Worm (Caenorhabditis elegans) whole organism, young adult: ENCODE results near the gene rol-6.

Source experiments
- B0035.1 ChIP-seq: sonication (generic microtip); optimal IDR thresholded peaks from 2 replicates; lab custom pipeline; 2016; ENCODE audit warnings: missing genetic modification characterization, mild to moderate bottlenecking, missing compliant biosample characterization, missing genotype, missing genetic modification reagents
- B0261.1 ChIP-seq: sonication (generic microtip); optimal IDR thresholded peaks from 2 replicates; lab custom pipeline; 2016; ENCODE audit warnings: mild to moderate bottlenecking, missing genetic modification characterization, moderate library complexity, missing compliant biosample characterization
- C17E4.6 ChIP-seq: fragments of 200-800 bp; sonication (Bioruptor generic); IDR thresholded peaks from 2 replicates; pipeline ENCODE4 v1.3.6; 2022; ENCODE audit warnings: missing genetic modification reagents, missing genetic modification characterization, missing compliant biosample characterization
- F10E7.11 ChIP-seq: sonication (generic microtip); optimal IDR thresholded peaks from 2 replicates; lab custom pipeline; 2017; ENCODE audit warnings: mild to moderate bottlenecking, missing genetic modification characterization, moderate library complexity, missing compliant biosample characterization
- F22D6.2 ChIP-seq: sonication (generic microtip); optimal IDR thresholded peaks from 2 replicates; lab custom pipeline; 2016; ENCODE audit warnings: mild to moderate bottlenecking, missing genetic modification characterization, missing compliant biosample characterization
- F33H1.4 ChIP-seq: fragments of 200-800 bp; sonication (Bioruptor generic); IDR thresholded peaks from 2 replicates; pipeline ENCODE4 v1.3.6; 2022; ENCODE audit warnings: missing genetic modification reagents, missing genetic modification characterization, missing compliant biosample characterization
- F52B5.7 ChIP-seq: sonication (generic microtip); optimal IDR thresholded peaks from 2 replicates; lab custom pipeline; 2016; ENCODE audit warnings: mild to moderate bottlenecking, missing genetic modification characterization, missing compliant biosample characterization
- K11D2.4 ChIP-seq: fragments of 200-800 bp; sonication (Bioruptor generic); IDR thresholded peaks from 2 replicates; pipeline ENCODE4 v1.3.6; 2022; ENCODE audit warnings: missing genetic modification reagents, missing genetic modification characterization, missing compliant biosample characterization
- Y53G8AR.9 ChIP-seq: fragments of 200-800 bp; sonication (Bioruptor generic); conservative IDR thresholded peaks from 2 replicates; pipeline ENCODE4 v1.3.6; 2022; ENCODE audit warnings: missing genetic modification reagents, missing genetic modification characterization, missing compliant biosample characterization
- aptf-2 ChIP-seq: fragments of 200-800 bp; sonication (Bioruptor generic); conservative IDR thresholded peaks from 2 replicates; pipeline ENCODE4 v1.3.6; 2022; ENCODE audit warnings: missing genetic modification reagents, missing genetic modification characterization, missing compliant biosample characterization
- aptf-3 ChIP-seq: fragments of 200-800 bp; sonication (Bioruptor generic); IDR thresholded peaks from 2 replicates; pipeline ENCODE4 v1.3.6; 2022; ENCODE audit warnings: missing genetic modification characterization, missing compliant biosample characterization
- athp-1 ChIP-seq: sonication (generic microtip); optimal IDR thresholded peaks from 2 replicates; lab custom pipeline; 2017; ENCODE audit warnings: mild to moderate bottlenecking, missing genetic modification characterization, missing compliant biosample characterization
- attf-5 ChIP-seq: fragments of 200-800 bp; sonication (Bioruptor generic); optimal IDR thresholded peaks from 2 replicates; lab custom pipeline; 2018; ENCODE audit warnings: mild to moderate bottlenecking, missing genetic modification characterization, missing compliant biosample characterization
- bed-1 ChIP-seq: fragments of 200-800 bp; sonication (Bioruptor generic); IDR thresholded peaks from 2 replicates; pipeline ENCODE4 v1.3.6; 2022; ENCODE audit warnings: missing genetic modification reagents, missing genetic modification characterization, missing compliant biosample characterization
- cebp-1 ChIP-seq, 2 experiments: fragments of 200-800 bp in 1 of 2; sonication (Bioruptor generic) in 1 of 2; sonication (generic microtip) in 1 of 2; IDR thresholded peaks in 1 of 2; optimal IDR thresholded peaks in 1 of 2; 2 replicates each; pipeline versions ENCODE4 v1.3.6 to Lab custom; 2017 to 2022; ENCODE audit warnings: missing compliant biosample characterization in 2 of 2, missing genetic modification characterization in 2 of 2, mild to moderate bottlenecking in 1 of 2, missing genetic modification reagents in 1 of 2, moderate library complexity in 1 of 2
- cebp-2 ChIP-seq: fragments of 200-800 bp; sonication (Bioruptor generic); IDR thresholded peaks from 2 replicates; pipeline ENCODE4 v1.3.6; 2022; ENCODE audit warnings: missing genetic modification characterization, missing compliant biosample characterization
- ceh-40 ChIP-seq: fragments of 200-800 bp; sonication (Bioruptor generic); IDR thresholded peaks from 2 replicates; pipeline ENCODE4 v1.3.6; 2022; ENCODE audit warnings: missing genetic modification characterization, missing compliant biosample characterization
- ceh-79 ChIP-seq: sonication (generic microtip); optimal IDR thresholded peaks from 2 replicates; lab custom pipeline; 2017; ENCODE audit warnings: mild to moderate bottlenecking, missing genetic modification characterization, missing compliant biosample characterization
- ceh-91 ChIP-seq: fragments of 200-800 bp; sonication (Bioruptor generic); IDR thresholded peaks from 2 replicates; pipeline ENCODE4 v1.3.6; 2022; ENCODE audit warnings: missing genetic modification reagents, missing genetic modification characterization, missing compliant biosample characterization
- dox-1 ChIP-seq: fragments of 200-800 bp; sonication (Bioruptor generic); IDR thresholded peaks from 2 replicates; pipeline ENCODE4 v1.3.6; 2022; ENCODE audit warnings: missing genetic modification reagents, missing genetic modification characterization, missing compliant biosample characterization
- efl-1 ChIP-seq: fragments of 150-350 bp; optimal IDR thresholded peaks from 2 replicates; lab custom pipeline; 2014; ENCODE audit warnings: missing biosample characterization, missing genetic modification reagents, missing genetic modification characterization
- ekl-4 ChIP-seq: fragments of 200-800 bp; sonication (Bioruptor generic); IDR thresholded peaks from 2 replicates; pipeline ENCODE4 v1.3.6; 2022; ENCODE audit warnings: missing genetic modification reagents, missing genetic modification characterization, missing compliant biosample characterization
- fkh-3 ChIP-seq: sonication (generic microtip); optimal IDR thresholded peaks from 2 replicates; lab custom pipeline; 2016; ENCODE audit warnings: mild to moderate bottlenecking, missing genetic modification characterization, missing compliant biosample characterization
- hlh-26 ChIP-seq: fragments of 200-800 bp; sonication (Bioruptor generic); conservative IDR thresholded peaks from 2 replicates; pipeline ENCODE4 v1.3.6; 2022; ENCODE audit warnings: missing genetic modification reagents, missing genetic modification characterization, missing compliant biosample characterization
- hmg-1.2 ChIP-seq: fragments of 200-800 bp; sonication (Bioruptor generic); IDR thresholded peaks from 2 replicates; pipeline ENCODE4 v1.3.6; 2022; ENCODE audit warnings: missing genetic modification reagents, missing genetic modification characterization, missing compliant biosample characterization
- lag-1 ChIP-seq: fragments of 200-800 bp; sonication (Bioruptor generic); IDR thresholded peaks from 2 replicates; pipeline ENCODE4 v1.3.6; 2022; ENCODE audit warnings: missing genetic modification reagents, missing genetic modification characterization, missing compliant biosample characterization
- let-526 ChIP-seq: fragments of 200-800 bp; sonication (Bioruptor generic); IDR thresholded peaks from 2 replicates; pipeline ENCODE4 v1.3.6; 2022; ENCODE audit warnings: missing genetic modification reagents, missing genetic modification characterization, missing compliant biosample characterization
- let-607 ChIP-seq, 2 experiments: fragments of 200-800 bp in 1 of 2; sonication (Bioruptor generic) in 1 of 2; sonication (generic microtip) in 1 of 2; optimal IDR thresholded peaks; 2 replicates each; lab custom pipeline; 2016 to 2018; ENCODE audit warnings: mild to moderate bottlenecking in 2 of 2, missing compliant biosample characterization in 2 of 2, missing genetic modification characterization in 2 of 2, moderate library complexity in 2 of 2, missing genotype in 1 of 2
- lin-35 ChIP-seq, 3 experiments: fragments of 150-350 bp in 2 of 3; sonication (generic microtip) in 1 of 3; optimal IDR thresholded peaks; 2 replicates each; lab custom pipeline; 2014 to 2018; ENCODE audit warnings: missing biosample characterization in 3 of 3, missing genetic modification characterization in 3 of 3, missing genetic modification reagents in 3 of 3
- lin-40 ChIP-seq: sonication (generic microtip); optimal IDR thresholded peaks from 2 replicates; lab custom pipeline; 2016; ENCODE audit warnings: missing genetic modification characterization, mild to moderate bottlenecking, missing compliant biosample characterization, missing genotype, missing genetic modification reagents
- lsl-1 ChIP-seq: fragments of 200-800 bp; sonication (Bioruptor generic); optimal IDR thresholded peaks from 2 replicates; lab custom pipeline; 2018; ENCODE audit warnings: mild to moderate bottlenecking, missing genetic modification characterization, moderate library complexity, missing compliant biosample characterization
- madf-10 ChIP-seq: sonication (generic microtip); optimal IDR thresholded peaks from 2 replicates; lab custom pipeline; 2016; ENCODE audit warnings: mild to moderate bottlenecking, missing genetic modification characterization, missing compliant biosample characterization
- madf-8 ChIP-seq: fragments of 200-800 bp; sonication (Bioruptor generic); conservative IDR thresholded peaks from 2 replicates; pipeline ENCODE4 v1.3.6; 2022; ENCODE audit warnings: missing genetic modification reagents, missing genetic modification characterization, missing compliant biosample characterization
- mcd-1 ChIP-seq: fragments of 200-800 bp; sonication (Bioruptor generic); IDR thresholded peaks from 2 replicates; pipeline ENCODE4 v1.3.6; 2022; ENCODE audit warnings: missing genetic modification reagents, missing genetic modification characterization, missing compliant biosample characterization
- mel-28 ChIP-seq: sonication (generic microtip); optimal IDR thresholded peaks from 2 replicates; lab custom pipeline; 2016; ENCODE audit warnings: borderline replicate concordance, mild to moderate bottlenecking, missing genetic modification characterization, missing compliant biosample characterization
- nfya-1 ChIP-seq: sonication (generic microtip); optimal IDR thresholded peaks from 2 replicates; lab custom pipeline; 2017; ENCODE audit warnings: antibody characterized with exemption, missing compliant biosample characterization, missing genetic modification characterization, borderline replicate concordance; ENCODE audit not compliant: insufficient read depth
- pha-4 ChIP-seq: fragments of 150-350 bp; sonication (generic microtip); optimal IDR thresholded peaks from 2 replicates; lab custom pipeline; 2014; ENCODE audit warnings: missing biosample characterization, missing genetic modification reagents, missing genetic modification characterization
- rcor-1 ChIP-seq: fragments of 200-800 bp; sonication (Bioruptor generic); IDR thresholded peaks from 2 replicates; pipeline ENCODE4 v1.3.6; 2022; ENCODE audit warnings: missing genetic modification reagents, missing genetic modification characterization, missing compliant biosample characterization
- rec-8 ChIP-seq, 2 experiments: sonication (generic microtip); optimal IDR thresholded peaks; 2 replicates each; lab custom pipeline; 2016; ENCODE audit warnings: mild to moderate bottlenecking in 2 of 2, missing genetic modification characterization in 2 of 2, missing genetic modification reagents in 2 of 2, missing genotype in 2 of 2, missing biosample characterization in 1 of 2, missing compliant biosample characterization in 1 of 2, moderate library complexity in 1 of 2
- rpc-1 ChIP-seq, 2 experiments: fragments of 150-350 bp in 1 of 2; sonication (generic microtip) in 1 of 2; optimal IDR thresholded peaks; 2 replicates each; lab custom pipeline; 2014 to 2018; ENCODE audit warnings: missing biosample characterization in 1 of 2, missing genetic modification characterization in 1 of 2, missing genetic modification reagents in 1 of 2, missing genotype in 1 of 2
- snpc-1.3 ChIP-seq: sonication (generic microtip); optimal IDR thresholded peaks from 2 replicates; lab custom pipeline; 2017; ENCODE audit warnings: missing genetic modification characterization, mild to moderate bottlenecking, missing compliant biosample characterization, antibody characterized with exemption, moderate library complexity, missing genotype, missing genetic modification reagents; ENCODE audit not compliant: insufficient read depth
- zim-3 ChIP-seq: sonication (generic microtip); optimal IDR thresholded peaks from 2 replicates; lab custom pipeline; 2017; ENCODE audit warnings: mild to moderate bottlenecking, missing genetic modification characterization, moderate library complexity, missing compliant biosample characterization
- ztf-3 ChIP-seq: fragments of 200-800 bp; sonication (Bioruptor generic); optimal IDR thresholded peaks from 2 replicates; lab custom pipeline; 2018; ENCODE audit warnings: mild to moderate bottlenecking, missing genetic modification characterization, missing compliant biosample characterization

Gene rol-6

ce11 chrII:8732339-8733100 lies at the start of gene rol-6:
Gene rol-6 (plus strand): TSS chrII:8733050.
- no peak for TF ChIP-seq aptf-3 (GFP tag; lab: Robert Waterston, UW)
- TF ChIP-seq Y53G8AR.9: no peak
- TF ChIP-seq, all 124 proteins: peak for 0

ce11 chrII:8683933-8684332 lies 48.9 kb upstream of the rol-6 start:
- TF ChIP-seq F33H1.4 (GFP tag; lab: Robert Waterston, UW) (peak; percentile 61), efl-1 (GFP tag; lab: Kevin White, UChicago) (peak; percentile 6), rpc-1 (optimal IDR thresholded peaks at IDR 0.05; lab: Kevin White, UChicago) (no peak), rpc-1 (tag; optimal IDR thresholded peaks at IDR 0.05; lab: Kevin White, UChicago) (no peak), B0035.1 (tag; lab: Kevin White, UChicago) (no peak), ceh-79 (no peak), cebp-1 (GFP tag; IDR thresholded peaks at IDR 0.05; lab: Robert Waterston, UW) (no peak), cebp-1 (tag; optimal IDR thresholded peaks at IDR 0.05; lab: Kevin White, UChicago) (no peak), F22D6.2 (no peak), B0261.1 (no peak), K11D2.4 (no peak), lsl-1 (GFP tag; lab: Kevin White, UChicago) (peak; percentile 52), ztf-3 (no peak), let-607 (tag; optimal IDR thresholded peaks at IDR 0.05; lab: Kevin White, UChicago) (no peak), ceh-40 (no peak), ceh-91 (no peak), rcor-1 (GFP tag; lab: Robert Waterston, UW) (0 out of 2 replicates have a peak, but pooled peaks have one; percentile 34), hlh-26 (GFP tag; lab: Robert Waterston, UW) (no peak), nfya-1 (tag; lab: Kevin White, UChicago) (no peak), mel-28 (tag; lab: Kevin White, UChicago) (no peak), snpc-1.3 (tag; lab: Kevin White, UChicago) (peak; percentile 31), F10E7.11 (tag; lab: Kevin White, UChicago) (no peak), lin-40 (tag; lab: Kevin White, UChicago) (no peak), madf-8 (GFP tag; lab: Robert Waterston, UW) (peak; percentile 44; the same call in 1 of the 2 replicates), pha-4 (tag; lab: Kevin White, UChicago) (no peak), bed-1 (GFP tag; lab: Robert Waterston, UW) (no peak), zim-3 (tag; lab: Kevin White, UChicago) (no peak), mcd-1 (GFP tag; lab: Robert Waterston, UW) (no peak; the same call in 1 of the 2 replicates), F52B5.7 (tag; lab: Kevin White, UChicago) (no peak), fkh-3 (tag; lab: Kevin White, UChicago) (no peak), attf-5 (GFP tag; lab: Kevin White, UChicago) (no peak), aptf-2 (GFP tag; lab: Robert Waterston, UW) (no peak), rec-8 (tag; optimal IDR thresholded peaks at IDR 0.05; lab: Kevin White, UChicago) (no peak), dox-1 (GFP tag; lab: Robert Waterston, UW) (no peak), athp-1 (tag; lab: Kevin White, UChicago) (peak; percentile 99), C17E4.6 (0 out of 2 replicates have a peak, but pooled peaks have one; percentile 36), hmg-1.2 (GFP tag; lab: Robert Waterston, UW) (0 out of 2 replicates have a peak, but pooled peaks have one; percentile 25), ekl-4 (GFP tag; lab: Robert Waterston, UW) (no peak), lin-35 (GFP tag; optimal IDR thresholded peaks at IDR 0.05; lab: Kevin White, UChicago) (peak in 1 of 3 experiments; percentile 57), cebp-2 (no peak), lag-1 (GFP tag; lab: Robert Waterston, UW) (no peak), let-526 (GFP tag; lab: Robert Waterston, UW) (no peak), madf-10 (no peak)
